Fruit fly (Drosophila melanogaster): ENCODE measurements around the gene GatA.
A peak's percentile ranks its signal among the peaks of the same experiment; 100 is the strongest.

GatA gene

dm6 chr3R:18997388-18998287, 31.0 kb downstream of the GatA start (continued):
- no peak for TF ChIP-seq rib (GFP tag; IDR thresholded peaks at IDR 0.05)
- TF ChIP-seq Mrtf (GFP tag; IDR thresholded peaks at IDR 0.05): no peak
- peak; percentile 84 for TF ChIP-seq Vsx1 (GFP tag; optimal IDR thresholded peaks at IDR 0.05)
- no peak for TF ChIP-seq Trl (optimal IDR thresholded peaks at IDR 0.05)
- peak; percentile 25 for TF ChIP-seq Trl (GFP tag; optimal IDR thresholded peaks at IDR 0.05)
- peak; percentile 20 for TF ChIP-seq CG15073 (GFP tag; optimal IDR thresholded peaks at IDR 0.05)
- TF ChIP-seq vfl (GFP tag; optimal IDR thresholded peaks at IDR 0.05): no peak
- TF ChIP-seq CG9817 (tag; optimal IDR thresholded peaks at IDR 0.05): peak; percentile 1
- TF ChIP-seq Dfd (GFP tag; optimal IDR thresholded peaks at IDR 0.05): no peak
- peak; percentile 13 for TF ChIP-seq Xbp1 (GFP tag; optimal IDR thresholded peaks at IDR 0.05)
- TF ChIP-seq CG6854 (GFP tag; optimal IDR thresholded peaks at IDR 0.05): no peak
- TF ChIP-seq row (GFP tag; IDR thresholded peaks at IDR 0.05): no peak
- TF ChIP-seq CG9609 (GFP tag; optimal IDR thresholded peaks at IDR 0.05): no peak
- no peak for TF ChIP-seq CG6654 (GFP tag; optimal IDR thresholded peaks at IDR 0.05)
- TF ChIP-seq CG12942 (GFP tag; optimal IDR thresholded peaks at IDR 0.05): peak; percentile 48
- TF ChIP-seq cg (GFP tag; optimal IDR thresholded peaks at IDR 0.05): no peak
- peak in 1 of 2 experiments; percentile 38 for TF ChIP-seq Pdp1 (GFP tag; optimal IDR thresholded peaks at IDR 0.05)
- peak; percentile 37; the same call in 1 of the 3 replicates for TF ChIP-seq sr (GFP tag; IDR thresholded peaks at IDR 0.05)
- peak; percentile 94 for TF ChIP-seq Awh (GFP tag; IDR thresholded peaks at IDR 0.05)
- no peak; the same call in 1 of the 2 replicates for TF ChIP-seq ranshi (GFP tag; IDR thresholded peaks at IDR 0.05)
- no peak for TF ChIP-seq Nf-YA (GFP tag; IDR thresholded peaks at IDR 0.05)
- no peak for TF ChIP-seq jumu (GFP tag; optimal IDR thresholded peaks at IDR 0.05)
- TF ChIP-seq CG2202 (tag; optimal IDR thresholded peaks at IDR 0.05): peak; percentile 99
- no peak for TF ChIP-seq Dip2 (GFP tag; IDR thresholded peaks at IDR 0.05)
- peak; percentile 19 for TF ChIP-seq Usf (GFP tag; optimal IDR thresholded peaks at IDR 0.05)
- TF ChIP-seq CG14710 (tag; optimal IDR thresholded peaks at IDR 0.05): peak; percentile 72
- TF ChIP-seq gcm2 (GFP tag; optimal IDR thresholded peaks at IDR 0.05): peak; percentile 42
- TF ChIP-seq prd (optimal IDR thresholded peaks at IDR 0.05): no peak
- TF ChIP-seq prd (GFP tag; IDR thresholded peaks at IDR 0.05): no peak
- TF ChIP-seq Sry-β (GFP tag; optimal IDR thresholded peaks at IDR 0.05): peak; percentile 53
- no peak for TF ChIP-seq gro (GFP tag; optimal IDR thresholded peaks at IDR 0.05)
- TF ChIP-seq CG4404 (GFP tag; IDR thresholded peaks at IDR 0.05): no peak
- peak; percentile 73 for TF ChIP-seq cato (GFP tag; optimal IDR thresholded peaks at IDR 0.05; ENCODE audit: borderline replicate concordance)
- TF ChIP-seq luna (GFP tag; optimal IDR thresholded peaks at IDR 0.05): no peak
- TF ChIP-seq HLH54F (GFP tag; optimal IDR thresholded peaks at IDR 0.05): no peak
- peak; percentile 45; the same call in 1 of the 2 replicates for TF ChIP-seq CG10321 (GFP tag; IDR thresholded peaks at IDR 0.05)
- no peak for TF ChIP-seq fd3F (GFP tag; optimal IDR thresholded peaks at IDR 0.05)
- TF ChIP-seq pita (GFP tag; optimal IDR thresholded peaks at IDR 0.05): no peak
- peak; percentile 74; the same call in 2 of the 3 replicates for TF ChIP-seq Optix (GFP tag; IDR thresholded peaks at IDR 0.05)
- no peak for TF ChIP-seq sisA (GFP tag; IDR thresholded peaks at IDR 0.05)
- peak; percentile 69 for TF ChIP-seq CG17385 (GFP tag; optimal IDR thresholded peaks at IDR 0.05)
- TF ChIP-seq CG32767 (GFP tag; IDR thresholded peaks at IDR 0.05): peak; percentile 75
- no peak for TF ChIP-seq HHEX (GFP tag; optimal IDR thresholded peaks at IDR 0.05)
- 0 out of 2 replicates have a peak, but pooled peaks have one; percentile 36 for TF ChIP-seq bowl (GFP tag; IDR thresholded peaks at IDR 0.05)
- no peak for TF ChIP-seq CG10543 (GFP tag; optimal IDR thresholded peaks at IDR 0.05)
- TF ChIP-seq CG5180 (GFP tag; optimal IDR thresholded peaks at IDR 0.05): peak; percentile 68
- TF ChIP-seq CG10431 (GFP tag; optimal IDR thresholded peaks at IDR 0.05): peak; percentile 93
- TF ChIP-seq CG17186 (GFP tag; optimal IDR thresholded peaks at IDR 0.05): peak; percentile 56
- TF ChIP-seq sens-2 (GFP tag; IDR thresholded peaks at IDR 0.05): peak; percentile 76; the same call in 1 of the 2 replicates
- TF ChIP-seq CG31441 (GFP tag; IDR thresholded peaks at IDR 0.05): peak; percentile 74
